Worm (Caenorhabditis elegans) whole organism, L4 larva: ENCODE measurements around the gene D2062.1.

Source experiments
- R02D3.7 ChIP-seq: fragments of 150-350 bp; sonication (generic microtip); optimal IDR thresholded peaks from 3 replicates; lab custom pipeline; 2014; ENCODE audit warnings: missing biosample characterization, missing genetic modification characterization
- Y105C5A.15 ChIP-seq: fragments of 200-800 bp; sonication (Bioruptor generic); IDR thresholded peaks from 2 replicates; pipeline ENCODE4 v1.3.6; 2022; ENCODE audit warnings: missing genetic modification characterization, missing compliant biosample characterization
- Y48G9A.11 ChIP-seq: fragments of 200-800 bp; sonication (Bioruptor generic); IDR thresholded peaks from 2 replicates; pipeline ENCODE4 v1.3.6; 2022; ENCODE audit warnings: missing genetic modification reagents, missing genetic modification characterization, missing compliant biosample characterization
- Y75B8A.6 ChIP-seq: fragments of 200-800 bp; sonication (Bioruptor generic); IDR thresholded peaks from 2 replicates; pipeline ENCODE4 v1.3.6; 2022; ENCODE audit warnings: missing genetic modification reagents, missing genetic modification characterization, missing compliant biosample characterization
- aha-1 ChIP-seq: fragments of 150-350 bp; peaks from one replicate; lab custom pipeline; 2014; ENCODE audit warnings: missing biosample characterization, missing genetic modification characterization
- ceh-20 ChIP-seq: fragments of 200-800 bp; sonication (Bioruptor generic); IDR thresholded peaks from 2 replicates; pipeline ENCODE4 v1.3.6; 2022; ENCODE audit warnings: missing genetic modification reagents, missing genetic modification characterization, missing compliant biosample characterization
- ceh-44 ChIP-seq: fragments of 200-800 bp; sonication (Bioruptor generic); IDR thresholded peaks from 2 replicates; pipeline ENCODE4 v1.3.6; 2022; ENCODE audit warnings: missing genetic modification reagents, missing genetic modification characterization, missing compliant biosample characterization
- ceh-82 ChIP-seq: sonication (generic microtip); optimal IDR thresholded peaks from 2 replicates; lab custom pipeline; 2017; ENCODE audit warnings: missing biosample characterization, missing genetic modification characterization
- cey-2 ChIP-seq: sonication (generic microtip); optimal IDR thresholded peaks from 3 replicates; lab custom pipeline; 2017; ENCODE audit warnings: missing genetic modification characterization, mild to moderate bottlenecking, missing compliant biosample characterization, antibody characterized with exemption, borderline replicate concordance; ENCODE audit not compliant: insufficient read depth
- daf-16 ChIP-seq, 3 experiments: sonication (generic microtip); optimal IDR thresholded peaks; 2 replicates each; lab custom pipeline; 2016 to 2017; ENCODE audit warnings: missing genetic modification characterization in 3 of 3, missing genetic modification reagents in 3 of 3, mild to moderate bottlenecking in 2 of 3, missing compliant biosample characterization in 2 of 3, missing biosample characterization in 1 of 3, moderate library complexity in 1 of 3
- daf-8 ChIP-seq: fragments of 200-800 bp; sonication (Bioruptor generic); IDR thresholded peaks from 2 replicates; pipeline ENCODE4 v1.3.6; 2022; ENCODE audit warnings: missing genetic modification characterization, missing compliant biosample characterization
- dpl-1 ChIP-seq: fragments of 150-350 bp; optimal IDR thresholded peaks from 2 replicates; lab custom pipeline; 2014; ENCODE audit warnings: missing biosample characterization, missing genetic modification reagents, missing genetic modification characterization
- egl-27 ChIP-seq: sonication (generic microtip); optimal IDR thresholded peaks from 3 replicates; lab custom pipeline; 2017; ENCODE audit warnings: missing biosample characterization, missing genetic modification reagents, missing genetic modification characterization
- fkh-10 ChIP-seq: fragments of 150-350 bp; optimal IDR thresholded peaks from 2 replicates; lab custom pipeline; 2014; ENCODE audit warnings: missing biosample characterization, missing genetic modification reagents, missing genetic modification characterization
- gei-8 ChIP-seq: fragments of 200-800 bp; sonication (Bioruptor generic); optimal IDR thresholded peaks from 2 replicates; lab custom pipeline; 2018; ENCODE audit warnings: mild to moderate bottlenecking, missing genetic modification characterization, missing compliant biosample characterization
- hlh-11 ChIP-seq: fragments of 200-800 bp; sonication (Bioruptor generic); optimal IDR thresholded peaks from 2 replicates; lab custom pipeline; 2018; ENCODE audit warnings: mild to moderate bottlenecking, missing genetic modification characterization, missing compliant biosample characterization
- hmg-1.1 ChIP-seq: fragments of 200-800 bp; sonication (Bioruptor generic); IDR thresholded peaks from 2 replicates; pipeline ENCODE4 v1.3.6; 2022; ENCODE audit warnings: missing genetic modification reagents, missing genetic modification characterization, missing compliant biosample characterization
- lim-7 ChIP-seq: fragments of 200-800 bp; sonication (Bioruptor generic); IDR thresholded peaks from 2 replicates; pipeline ENCODE4 v1.3.6; 2022; ENCODE audit warnings: missing genetic modification characterization, missing compliant biosample characterization
- lin-1 ChIP-seq: fragments of 200-800 bp; sonication (Bioruptor generic); IDR thresholded peaks from 2 replicates; pipeline ENCODE4 v1.3.6; 2022; ENCODE audit warnings: missing genetic modification reagents, missing genetic modification characterization, missing compliant biosample characterization
- lir-3 ChIP-seq: sonication (generic microtip); optimal IDR thresholded peaks from 2 replicates; lab custom pipeline; 2016; ENCODE audit warnings: mild to moderate bottlenecking, missing genetic modification characterization, missing compliant biosample characterization
- madf-5 ChIP-seq, 2 experiments: fragments of 200-800 bp; sonication (Bioruptor generic); IDR thresholded peaks; 2 replicates each; pipeline ENCODE4 v1.3.6; 2022; ENCODE audit warnings: missing compliant biosample characterization in 2 of 2, missing genetic modification characterization in 2 of 2
- madf-9 ChIP-seq: fragments of 200-800 bp; sonication (Bioruptor generic); conservative IDR thresholded peaks from 2 replicates; pipeline ENCODE4 v1.3.6; 2022; ENCODE audit warnings: missing genetic modification reagents, missing genetic modification characterization, missing compliant biosample characterization
- mdt-29 ChIP-seq: fragments of 200-800 bp; sonication (Bioruptor generic); IDR thresholded peaks from 2 replicates; pipeline ENCODE4 v1.3.6; 2022; ENCODE audit warnings: missing genetic modification reagents, missing genetic modification characterization, missing compliant biosample characterization
- mxl-2 ChIP-seq: fragments of 200-800 bp; sonication (Bioruptor generic); conservative IDR thresholded peaks from 2 replicates; pipeline ENCODE4 v1.3.6; 2022; ENCODE audit warnings: missing genetic modification reagents, missing genetic modification characterization, missing compliant biosample characterization
- mxl-3 ChIP-seq: fragments of 200-800 bp; sonication (Bioruptor generic); optimal IDR thresholded peaks from 2 replicates; lab custom pipeline; 2018; ENCODE audit warnings: mild to moderate bottlenecking, missing genetic modification characterization, missing compliant biosample characterization
- nhr-10 ChIP-seq: fragments of 150-350 bp; optimal IDR thresholded peaks from 2 replicates; lab custom pipeline; 2014; ENCODE audit warnings: missing biosample characterization, missing genetic modification characterization
- nhr-237 ChIP-seq: sonication (generic microtip); optimal IDR thresholded peaks from 2 replicates; lab custom pipeline; 2017; ENCODE audit warnings: missing biosample characterization, missing genetic modification characterization
- nhr-28 ChIP-seq: fragments of 150-350 bp; optimal IDR thresholded peaks from 2 replicates; lab custom pipeline; 2014; ENCODE audit warnings: missing biosample characterization, missing genetic modification characterization
- nhr-42 ChIP-seq: fragments of 200-800 bp; sonication (Bioruptor generic); IDR thresholded peaks from 2 replicates; pipeline ENCODE4 v1.3.6; 2022; ENCODE audit warnings: missing genetic modification characterization, missing compliant biosample characterization
- nhr-6 ChIP-seq: fragments of 150-350 bp; optimal IDR thresholded peaks from 2 replicates; lab custom pipeline; 2014; ENCODE audit warnings: missing biosample characterization, missing genetic modification characterization
- nhr-76 ChIP-seq: fragments of 150-350 bp; optimal IDR thresholded peaks from 2 replicates; lab custom pipeline; 2014; ENCODE audit warnings: missing biosample characterization, missing genetic modification characterization
- pqm-1 ChIP-seq: sonication (generic microtip); optimal IDR thresholded peaks from 2 replicates; lab custom pipeline; 2017; ENCODE audit warnings: missing biosample characterization, missing genetic modification characterization
- sdz-12 ChIP-seq: fragments of 200-800 bp; sonication (Bioruptor generic); optimal IDR thresholded peaks from 2 replicates; lab custom pipeline; 2018; ENCODE audit warnings: mild to moderate bottlenecking, missing genetic modification characterization, missing compliant biosample characterization
- snpc-1.2 ChIP-seq: fragments of 200-800 bp; sonication (Bioruptor generic); IDR thresholded peaks from 2 replicates; pipeline ENCODE4 v1.3.6; 2022; ENCODE audit warnings: missing genetic modification reagents, missing genetic modification characterization, missing compliant biosample characterization
- snpc-4 ChIP-seq: fragments of 150-350 bp; optimal IDR thresholded peaks from 2 replicates; lab custom pipeline; 2014; ENCODE audit warnings: missing biosample characterization, missing genetic modification characterization
- unc-62 ChIP-seq, 3 experiments: fragments of 150-350 bp in 1 of 3; sonication (generic microtip); optimal IDR thresholded peaks in 2 of 3; peaks in 1 of 3; 1 replicate in 1 of 3; 2 replicates in 2 of 3; lab custom pipeline; 2014 to 2017; ENCODE audit warnings: missing biosample characterization in 3 of 3, missing genetic modification characterization in 3 of 3, missing genetic modification reagents in 3 of 3, missing genotype in 1 of 3
- zag-1 ChIP-seq: fragments of 150-350 bp; optimal IDR thresholded peaks from 2 replicates; lab custom pipeline; 2014; ENCODE audit warnings: missing biosample characterization, missing genetic modification characterization
- zfp-3 ChIP-seq: fragments of 200-800 bp; sonication (Bioruptor generic); conservative IDR thresholded peaks from 2 replicates; pipeline ENCODE4 v1.3.6; 2022; ENCODE audit warnings: missing genetic modification reagents, missing genetic modification characterization, missing compliant biosample characterization
- zip-11 ChIP-seq: fragments of 200-800 bp; sonication (Bioruptor generic); IDR thresholded peaks from 2 replicates; pipeline ENCODE4 v1.3.6; 2022; ENCODE audit warnings: missing genetic modification characterization, missing compliant biosample characterization
- zip-2 ChIP-seq: fragments of 150-350 bp; optimal IDR thresholded peaks from 2 replicates; lab custom pipeline; 2014; ENCODE audit warnings: missing biosample characterization, missing genetic modification characterization

Gene D2062.1

ce11 chrII:2649015-2649414, 17.7 kb downstream of the D2062.1 start (continued):
- TF ChIP-seq daf-8 (GFP tag; lab: Robert Waterston, UW) (no peak), Y48G9A.11 (GFP tag; lab: Robert Waterston, UW) (no peak), hlh-11 (tag; lab: Kevin White, UChicago) (peak; percentile 10), nhr-10 (tag; lab: Kevin White, UChicago) (no peak), cey-2 (no peak), nhr-42 (GFP tag; lab: Robert Waterston, UW) (no peak), nhr-28 (tag; lab: Kevin White, UChicago) (peak; percentile 0), daf-16 (GFP tag; optimal IDR thresholded peaks at IDR 0.05; lab: Kevin White, UChicago) (peak in 1 of 2 experiments; percentile 60), daf-16 (tag; optimal IDR thresholded peaks at IDR 0.05; lab: Kevin White, UChicago) (no peak), zfp-3 (GFP tag; lab: Robert Waterston, UW) (no peak), snpc-1.2 (GFP tag; lab: Robert Waterston, UW) (no peak), R02D3.7 (tag; lab: Kevin White, UChicago) (no peak), zip-2 (tag; lab: Kevin White, UChicago) (no peak), nhr-237 (tag; lab: Kevin White, UChicago) (no peak), mxl-3 (GFP tag; lab: Kevin White, UChicago) (no peak), aha-1 (tag; lab: Kevin White, UChicago) (no peak), lin-1 (GFP tag; lab: Robert Waterston, UW) (no peak), unc-62 (GFP tag; optimal IDR thresholded peaks at IDR 0.05 in 1 of 2; lab: Kevin White, UChicago) (no peak), unc-62 (tag; optimal IDR thresholded peaks at IDR 0.05; lab: Kevin White, UChicago) (no peak), ceh-20 (GFP tag; lab: Robert Waterston, UW) (0 out of 2 replicates have a peak, but pooled peaks have one; percentile 19), gei-8 (GFP tag; lab: Kevin White, UChicago) (no peak), nhr-76 (no peak), egl-27 (tag; lab: Kevin White, UChicago) (no peak), mdt-29 (no peak), zip-11 (no peak), hmg-1.1 (GFP tag; lab: Robert Waterston, UW) (peak; percentile 48; the same call in 1 of the 2 replicates), zag-1 (tag; lab: Kevin White, UChicago) (no peak), lim-7 (GFP tag; lab: Robert Waterston, UW) (no peak), nhr-6 (tag; lab: Kevin White, UChicago) (no peak), mxl-2 (no peak), snpc-4 (no peak), dpl-1 (GFP tag; lab: Kevin White, UChicago) (no peak)

- no peak for TF ChIP-seq ceh-44 (GFP tag; lab: Robert Waterston, UW)
- no peak for TF ChIP-seq sdz-12 (GFP tag; lab: Kevin White, UChicago)
- no peak for TF ChIP-seq Y105C5A.15 (GFP tag; lab: Robert Waterston, UW)
- TF ChIP-seq unc-62 (GFP tag; optimal IDR thresholded peaks at IDR 0.05 in 1 of 2; lab: Kevin White, UChicago), result no peak
- TF ChIP-seq unc-62 (tag; optimal IDR thresholded peaks at IDR 0.05; lab: Kevin White, UChicago), result no peak
- TF ChIP-seq Y75B8A.6 (GFP tag; lab: Robert Waterston, UW), result no peak
- TF ChIP-seq egl-27 (tag; lab: Kevin White, UChicago), result no peak
- TF ChIP-seq pqm-1, result no peak
- no peak for TF ChIP-seq fkh-10 (GFP tag; lab: Kevin White, UChicago)
- no peak for TF ChIP-seq ceh-82 (tag; lab: Kevin White, UChicago)
- no peak for TF ChIP-seq zfp-3 (GFP tag; lab: Robert Waterston, UW)
- TF ChIP-seq madf-5 (GFP tag; IDR thresholded peaks at IDR 0.05; lab: Robert Waterston, UW), result no peak
- no peak for TF ChIP-seq lir-3 (tag; lab: Kevin White, UChicago)
- no peak for TF ChIP-seq madf-9 (GFP tag; lab: Robert Waterston, UW)
- no peak for TF ChIP-seq daf-16 (GFP tag; optimal IDR thresholded peaks at IDR 0.05; lab: Kevin White, UChicago)
- no peak for TF ChIP-seq daf-16 (tag; optimal IDR thresholded peaks at IDR 0.05; lab: Kevin White, UChicago)
These were observed 18.3 kb downstream of the D2062.1 start, which contains the start of the genes F22E5.13 and F22E5.6 for ce11 chrII:2649539-2649938. TSS of gene F22E5.13 (minus strand) at chrII:2649639. TSS of gene F22E5.6 (plus strand) at chrII:2649835.
